Worm (Caenorhabditis elegans) whole organism, young adult: ENCODE data around the gene H38K22.6.

ENCODE experiments used
- B0261.1 ChIP-seq: sonication (generic microtip); optimal IDR thresholded peaks from 2 replicates; lab custom pipeline; 2016; ENCODE audit warnings: mild to moderate bottlenecking, missing genetic modification characterization, moderate library complexity, missing compliant biosample characterization
- B0336.3 ChIP-seq: fragments of 200-800 bp; sonication (Bioruptor generic); IDR thresholded peaks from 2 replicates; pipeline ENCODE4 v1.3.6; 2022; ENCODE audit warnings: missing genetic modification characterization, missing compliant biosample characterization
- F33H1.4 ChIP-seq: fragments of 200-800 bp; sonication (Bioruptor generic); IDR thresholded peaks from 2 replicates; pipeline ENCODE4 v1.3.6; 2022; ENCODE audit warnings: missing genetic modification reagents, missing genetic modification characterization, missing compliant biosample characterization
- F39B2.1 ChIP-seq: fragments of 200-800 bp; sonication (Bioruptor generic); IDR thresholded peaks from 2 replicates; pipeline ENCODE4 v1.3.6; 2022; ENCODE audit warnings: missing genetic modification reagents, missing genetic modification characterization, missing compliant biosample characterization
- F49E8.2 ChIP-seq: sonication (generic microtip); optimal IDR thresholded peaks from 3 replicates; lab custom pipeline; 2017; ENCODE audit warnings: missing genetic modification characterization, mild to moderate bottlenecking, missing compliant biosample characterization, antibody characterized with exemption, moderate library complexity; ENCODE audit not compliant: insufficient read depth
- F52B5.7 ChIP-seq: sonication (generic microtip); optimal IDR thresholded peaks from 2 replicates; lab custom pipeline; 2016; ENCODE audit warnings: mild to moderate bottlenecking, missing genetic modification characterization, missing compliant biosample characterization
- K11D2.4 ChIP-seq: fragments of 200-800 bp; sonication (Bioruptor generic); IDR thresholded peaks from 2 replicates; pipeline ENCODE4 v1.3.6; 2022; ENCODE audit warnings: missing genetic modification reagents, missing genetic modification characterization, missing compliant biosample characterization
- K12H6.12 ChIP-seq: fragments of 200-800 bp; sonication (Bioruptor generic); optimal IDR thresholded peaks from 2 replicates; lab custom pipeline; 2018; ENCODE audit warnings: mild to moderate bottlenecking, missing genetic modification characterization, missing compliant biosample characterization
- T26A5.8 ChIP-seq: sonication (generic microtip); optimal IDR thresholded peaks from 2 replicates; lab custom pipeline; 2016; ENCODE audit warnings: missing genetic modification characterization, missing compliant biosample characterization
- Y53F4B.3 ChIP-seq: fragments of 200-800 bp; sonication (Bioruptor generic); IDR thresholded peaks from 2 replicates; pipeline ENCODE4 v1.3.6; 2022; ENCODE audit warnings: missing genetic modification reagents, missing genetic modification characterization, missing compliant biosample characterization
- Y67H2A.10 ChIP-seq: fragments of 200-800 bp; sonication (Bioruptor generic); conservative IDR thresholded peaks from 2 replicates; pipeline ENCODE4 v1.3.6; 2022; ENCODE audit warnings: missing genetic modification reagents, missing genetic modification characterization, missing compliant biosample characterization
- Y79H2A.3 ChIP-seq: fragments of 200-800 bp; sonication (Bioruptor generic); conservative IDR thresholded peaks from 2 replicates; pipeline ENCODE4 v1.3.6; 2022; ENCODE audit warnings: missing genetic modification reagents, missing genetic modification characterization, missing compliant biosample characterization
- akir-1 ChIP-seq: fragments of 200-800 bp; sonication (Bioruptor generic); optimal IDR thresholded peaks from 2 replicates; lab custom pipeline; 2018; ENCODE audit warnings: mild to moderate bottlenecking, missing genetic modification characterization, moderate library complexity, missing compliant biosample characterization
- attf-3 ChIP-seq: fragments of 200-800 bp; sonication (Bioruptor generic); conservative IDR thresholded peaks from 2 replicates; pipeline ENCODE4 v1.3.6; 2022; ENCODE audit warnings: missing genetic modification reagents, missing genetic modification characterization, missing compliant biosample characterization
- bed-1 ChIP-seq: fragments of 200-800 bp; sonication (Bioruptor generic); IDR thresholded peaks from 2 replicates; pipeline ENCODE4 v1.3.6; 2022; ENCODE audit warnings: missing genetic modification reagents, missing genetic modification characterization, missing compliant biosample characterization
- bed-2 ChIP-seq: fragments of 200-800 bp; sonication (Bioruptor generic); IDR thresholded peaks from 2 replicates; pipeline ENCODE4 v1.3.6; 2022; ENCODE audit warnings: missing genetic modification reagents, missing genetic modification characterization, missing compliant biosample characterization
- cebp-2 ChIP-seq: fragments of 200-800 bp; sonication (Bioruptor generic); IDR thresholded peaks from 2 replicates; pipeline ENCODE4 v1.3.6; 2022; ENCODE audit warnings: missing genetic modification characterization, missing compliant biosample characterization
- ceh-40 ChIP-seq: fragments of 200-800 bp; sonication (Bioruptor generic); IDR thresholded peaks from 2 replicates; pipeline ENCODE4 v1.3.6; 2022; ENCODE audit warnings: missing genetic modification characterization, missing compliant biosample characterization
- ceh-79 ChIP-seq: sonication (generic microtip); optimal IDR thresholded peaks from 2 replicates; lab custom pipeline; 2017; ENCODE audit warnings: mild to moderate bottlenecking, missing genetic modification characterization, missing compliant biosample characterization
- die-1 ChIP-seq: sonication (generic microtip); optimal IDR thresholded peaks from 2 replicates; lab custom pipeline; 2016; ENCODE audit warnings: missing genotype, mild to moderate bottlenecking, missing genetic modification characterization, missing compliant biosample characterization
- dpff-1 ChIP-seq: sonication (generic microtip); optimal IDR thresholded peaks from 2 replicates; lab custom pipeline; 2017; ENCODE audit warnings: mild to moderate bottlenecking, missing genetic modification characterization, missing compliant biosample characterization
- dpl-1 ChIP-seq: fragments of 150-350 bp; optimal IDR thresholded peaks from 2 replicates; lab custom pipeline; 2014; ENCODE audit warnings: missing biosample characterization, missing genetic modification reagents, missing genetic modification characterization
- egl-18 ChIP-seq: fragments of 200-800 bp; sonication (Bioruptor generic); IDR thresholded peaks from 2 replicates; pipeline ENCODE4 v1.3.6; 2022; ENCODE audit warnings: missing genetic modification reagents, missing genetic modification characterization, missing compliant biosample characterization
- fkh-3 ChIP-seq: sonication (generic microtip); optimal IDR thresholded peaks from 2 replicates; lab custom pipeline; 2016; ENCODE audit warnings: mild to moderate bottlenecking, missing genetic modification characterization, missing compliant biosample characterization
- him-1 ChIP-seq: sonication (generic microtip); optimal IDR thresholded peaks from 2 replicates; lab custom pipeline; 2016; ENCODE audit warnings: missing genotype, missing genetic modification reagents, missing genetic modification characterization, missing compliant biosample characterization
- hlh-26 ChIP-seq: fragments of 200-800 bp; sonication (Bioruptor generic); conservative IDR thresholded peaks from 2 replicates; pipeline ENCODE4 v1.3.6; 2022; ENCODE audit warnings: missing genetic modification reagents, missing genetic modification characterization, missing compliant biosample characterization
- hmg-1.2 ChIP-seq: fragments of 200-800 bp; sonication (Bioruptor generic); IDR thresholded peaks from 2 replicates; pipeline ENCODE4 v1.3.6; 2022; ENCODE audit warnings: missing genetic modification reagents, missing genetic modification characterization, missing compliant biosample characterization
- hrde-1 ChIP-seq: sonication (generic microtip); optimal IDR thresholded peaks from 2 replicates; lab custom pipeline; 2016; ENCODE audit warnings: missing genetic modification characterization, mild to moderate bottlenecking, missing compliant biosample characterization, moderate library complexity, missing genotype, missing genetic modification reagents, borderline replicate concordance
- hsf-1 ChIP-seq: fragments of 200-800 bp; sonication (Bioruptor generic); IDR thresholded peaks from 2 replicates; pipeline ENCODE4 v1.3.6; 2022; ENCODE audit warnings: missing genetic modification reagents, missing genetic modification characterization, missing compliant biosample characterization
- lag-1 ChIP-seq: fragments of 200-800 bp; sonication (Bioruptor generic); IDR thresholded peaks from 2 replicates; pipeline ENCODE4 v1.3.6; 2022; ENCODE audit warnings: missing genetic modification reagents, missing genetic modification characterization, missing compliant biosample characterization
- let-526 ChIP-seq: fragments of 200-800 bp; sonication (Bioruptor generic); IDR thresholded peaks from 2 replicates; pipeline ENCODE4 v1.3.6; 2022; ENCODE audit warnings: missing genetic modification reagents, missing genetic modification characterization, missing compliant biosample characterization
- lin-35 ChIP-seq, 3 experiments: fragments of 150-350 bp in 2 of 3; sonication (generic microtip) in 1 of 3; optimal IDR thresholded peaks; 2 replicates each; lab custom pipeline; 2014 to 2018; ENCODE audit warnings: missing biosample characterization in 3 of 3, missing genetic modification characterization in 3 of 3, missing genetic modification reagents in 3 of 3
- lin-54 ChIP-seq: fragments of 200-800 bp; sonication (Bioruptor generic); optimal IDR thresholded peaks from 2 replicates; lab custom pipeline; 2018; ENCODE audit warnings: mild to moderate bottlenecking, missing genetic modification characterization, missing compliant biosample characterization
- mcd-1 ChIP-seq: fragments of 200-800 bp; sonication (Bioruptor generic); IDR thresholded peaks from 2 replicates; pipeline ENCODE4 v1.3.6; 2022; ENCODE audit warnings: missing genetic modification reagents, missing genetic modification characterization, missing compliant biosample characterization
- mxl-1 ChIP-seq: sonication (generic microtip); optimal IDR thresholded peaks from 2 replicates; lab custom pipeline; 2016; ENCODE audit warnings: missing genetic modification characterization, missing compliant biosample characterization
- nfya-2 ChIP-seq: fragments of 200-800 bp; sonication (Bioruptor generic); IDR thresholded peaks from 2 replicates; pipeline ENCODE4 v1.3.6; 2022; ENCODE audit warnings: missing genetic modification reagents, missing genetic modification characterization, missing compliant biosample characterization
- nhr-120 ChIP-seq: fragments of 200-800 bp; sonication (Bioruptor generic); IDR thresholded peaks from 2 replicates; pipeline ENCODE4 v1.3.6; 2022; ENCODE audit warnings: missing genetic modification characterization, missing compliant biosample characterization
- nhr-179 ChIP-seq: sonication (generic microtip); optimal IDR thresholded peaks from 2 replicates; lab custom pipeline; 2016; ENCODE audit warnings: mild to moderate bottlenecking, missing genetic modification characterization, missing compliant biosample characterization
- nhr-27 ChIP-seq: fragments of 200-800 bp; sonication (Bioruptor generic); optimal IDR thresholded peaks from 2 replicates; lab custom pipeline; 2018; ENCODE audit warnings: mild to moderate bottlenecking, missing genetic modification characterization, moderate library complexity, missing compliant biosample characterization
- repo-1 ChIP-seq: sonication (generic microtip); optimal IDR thresholded peaks from 2 replicates; lab custom pipeline; 2017; ENCODE audit warnings: mild to moderate bottlenecking, missing genetic modification characterization, missing compliant biosample characterization
- sea-2 ChIP-seq: fragments of 200-800 bp; sonication (Bioruptor generic); IDR thresholded peaks from 2 replicates; pipeline ENCODE4 v1.3.6; 2022; ENCODE audit warnings: missing genetic modification characterization, missing compliant biosample characterization
- snpc-1.1 ChIP-seq: sonication (generic microtip); optimal IDR thresholded peaks from 2 replicates; lab custom pipeline; 2017; ENCODE audit warnings: missing genetic modification characterization, mild to moderate bottlenecking, missing compliant biosample characterization, antibody characterized with exemption, moderate library complexity, missing genotype, missing genetic modification reagents; ENCODE audit not compliant: insufficient read depth
- snpc-3.4 ChIP-seq: sonication (generic microtip); optimal IDR thresholded peaks from 2 replicates; lab custom pipeline; 2017; ENCODE audit warnings: missing genetic modification characterization, mild to moderate bottlenecking, missing compliant biosample characterization, antibody characterized with exemption, moderate library complexity, missing genotype, missing genetic modification reagents
- sptf-2 ChIP-seq: fragments of 200-800 bp; sonication (Bioruptor generic); optimal IDR thresholded peaks from 2 replicates; lab custom pipeline; 2018; ENCODE audit warnings: mild to moderate bottlenecking, missing genetic modification characterization, missing compliant biosample characterization
- unc-62 ChIP-seq: fragments of 150-350 bp; optimal IDR thresholded peaks from 2 replicates; lab custom pipeline; 2014; ENCODE audit warnings: missing biosample characterization, missing genetic modification reagents, missing genetic modification characterization
- xnd-1 ChIP-seq: sonication (generic microtip); optimal IDR thresholded peaks from 2 replicates; lab custom pipeline; 2016; ENCODE audit warnings: missing genotype, missing genetic modification reagents, missing genetic modification characterization, missing compliant biosample characterization
- ztf-18 ChIP-seq: sonication (generic microtip); optimal IDR thresholded peaks from 2 replicates; lab custom pipeline; 2016; ENCODE audit warnings: missing genotype, mild to moderate bottlenecking, missing genetic modification characterization, missing compliant biosample characterization
- ztf-25 ChIP-seq: fragments of 200-800 bp; sonication (Bioruptor generic); IDR thresholded peaks from 2 replicates; pipeline ENCODE4 v1.3.6; 2022; ENCODE audit warnings: missing genetic modification reagents, missing genetic modification characterization, missing compliant biosample characterization
- ztf-3 ChIP-seq: fragments of 200-800 bp; sonication (Bioruptor generic); optimal IDR thresholded peaks from 2 replicates; lab custom pipeline; 2018; ENCODE audit warnings: mild to moderate bottlenecking, missing genetic modification characterization, missing compliant biosample characterization
- ztf-6 ChIP-seq: fragments of 200-800 bp; sonication (Bioruptor generic); IDR thresholded peaks from 2 replicates; pipeline ENCODE4 v1.3.6; 2022; ENCODE audit warnings: missing genetic modification reagents, missing genetic modification characterization, missing compliant biosample characterization

Gene H38K22.6

ce11 chrIII:4362332-4362731 is 42.1 kb downstream of the H38K22.6 start (continued):
- TF ChIP-seq nhr-120 = no peak
- peak; percentile 22 for TF ChIP-seq ztf-18 (tag; lab: Kevin White, UChicago)
- no peak for TF ChIP-seq lag-1
- no peak for TF ChIP-seq let-526 (GFP tag; lab: Robert Waterston, UW)
- TF ChIP-seq ceh-40 (GFP tag; lab: Robert Waterston, UW) = no peak
- TF ChIP-seq attf-3 (GFP tag; lab: Robert Waterston, UW) = no peak
- no peak for TF ChIP-seq B0336.3 (GFP tag; lab: Robert Waterston, UW)
- TF ChIP-seq ztf-6 (GFP tag; lab: Robert Waterston, UW) = 0 out of 2 replicates have a peak, but pooled peaks have one; percentile 29
- TF ChIP-seq xnd-1 (tag; lab: Kevin White, UChicago) = no peak
- TF ChIP-seq akir-1 (GFP tag; lab: Kevin White, UChicago) = no peak
- no peak for TF ChIP-seq Y67H2A.10 (GFP tag; lab: Robert Waterston, UW)
- TF ChIP-seq die-1 (tag; lab: Kevin White, UChicago) = peak; percentile 46
- no peak for TF ChIP-seq unc-62
- TF ChIP-seq nhr-179 = no peak
- no peak for TF ChIP-seq snpc-3.4
- no peak for TF ChIP-seq lin-54
- peak; percentile 73 for TF ChIP-seq him-1 (tag; lab: Kevin White, UChicago)
- TF ChIP-seq cebp-2 = no peak
- no peak for TF ChIP-seq bed-1 (GFP tag; lab: Robert Waterston, UW)
- no peak for TF ChIP-seq nhr-27 (tag; lab: Kevin White, UChicago)
- no peak for TF ChIP-seq nfya-2 (GFP tag; lab: Robert Waterston, UW)
- TF ChIP-seq ceh-79 (tag; lab: Kevin White, UChicago) = no peak
- TF ChIP-seq K12H6.12 = no peak
- TF ChIP-seq B0261.1 (tag; lab: Kevin White, UChicago) = peak; percentile 67
- TF ChIP-seq ztf-25 (GFP tag; lab: Robert Waterston, UW) = no peak
- no peak for TF ChIP-seq F52B5.7 (tag; lab: Kevin White, UChicago)
- TF ChIP-seq snpc-1.1 (tag; lab: Kevin White, UChicago) = no peak
- TF ChIP-seq F39B2.1 (GFP tag; lab: Robert Waterston, UW) = no peak
- TF ChIP-seq dpff-1 (tag; lab: Kevin White, UChicago) = no peak
- peak; percentile 18; the same call in 1 of the 2 replicates for TF ChIP-seq mcd-1 (GFP tag; lab: Robert Waterston, UW)
- TF ChIP-seq F33H1.4 (GFP tag; lab: Robert Waterston, UW) = peak; percentile 24; the same call in 1 of the 2 replicates
- TF ChIP-seq Y53F4B.3 (GFP tag; lab: Robert Waterston, UW) = no peak
- no peak for TF ChIP-seq bed-2 (GFP tag; lab: Robert Waterston, UW)
- no peak for TF ChIP-seq hrde-1 (tag; lab: Kevin White, UChicago)
- TF ChIP-seq mxl-1 (tag; lab: Kevin White, UChicago) = peak; percentile 45
- no peak for TF ChIP-seq sptf-2 (GFP tag; lab: Kevin White, UChicago)
- no peak for TF ChIP-seq repo-1 (tag; lab: Kevin White, UChicago)
- no peak for TF ChIP-seq ztf-3 (GFP tag; lab: Kevin White, UChicago)
- no peak for TF ChIP-seq egl-18 (GFP tag; lab: Robert Waterston, UW)
- no peak for TF ChIP-seq K11D2.4 (GFP tag; lab: Robert Waterston, UW)
- TF ChIP-seq F49E8.2 (tag; lab: Kevin White, UChicago) = no peak
- TF ChIP-seq hsf-1 = no peak; the same call in 1 of the 2 replicates
- no peak for TF ChIP-seq hlh-26 (GFP tag; lab: Robert Waterston, UW)
- TF ChIP-seq dpl-1 (GFP tag; lab: Kevin White, UChicago) = no peak
- TF ChIP-seq fkh-3 = no peak
- TF ChIP-seq Y79H2A.3 (GFP tag; lab: Robert Waterston, UW) = no peak
- no peak for TF ChIP-seq lin-35 (GFP tag; optimal IDR thresholded peaks at IDR 0.05; lab: Kevin White, UChicago)
- no peak for TF ChIP-seq T26A5.8 (tag; lab: Kevin White, UChicago)
- no peak for TF ChIP-seq sea-2 (GFP tag; lab: Robert Waterston, UW)
- TF ChIP-seq hmg-1.2 (GFP tag; lab: Robert Waterston, UW) = peak; percentile 30; the same call in 1 of the 2 replicates
